Fruit fly (Drosophila melanogaster): ENCODE measurements around the gene Rpn9.
A peak's percentile ranks its signal among the peaks of the same experiment; 100 is the strongest.

DNA sequence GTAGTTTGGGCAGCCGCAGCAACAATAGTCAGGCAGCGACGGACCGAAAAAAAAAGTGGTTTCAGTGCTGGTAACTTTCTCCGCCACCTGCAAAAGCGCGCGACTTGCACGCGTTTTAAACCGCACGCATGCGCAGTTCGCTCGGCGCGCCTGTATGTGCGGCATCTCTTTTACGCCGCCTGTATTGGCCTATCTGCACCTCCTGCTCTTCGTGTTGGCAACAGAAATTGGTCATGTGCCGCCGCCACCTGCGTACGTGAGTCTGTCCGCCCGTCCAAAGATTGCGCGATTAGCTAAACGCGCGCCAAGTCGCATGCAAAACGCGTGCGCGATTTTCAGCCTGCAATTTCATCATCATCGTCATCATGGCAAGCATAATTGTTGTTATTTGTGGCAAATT lies 2.4 kb upstream of the Rpn9 start:
- TF ChIP-seq dl (GFP tag; optimal IDR thresholded peaks at IDR 0.05; ENCODE audit: insufficient read depth in 1 of 2, partially characterized antibody in 2 of 2) = no peak
- TF ChIP-seq tai (GFP tag; optimal IDR thresholded peaks at IDR 0.05) = no peak
- TF ChIP-seq woc (GFP tag; optimal IDR thresholded peaks at IDR 0.05) = no peak
- no peak for TF ChIP-seq Dfd (GFP tag; optimal IDR thresholded peaks at IDR 0.05)
- no peak for TF ChIP-seq Abd-B (GFP tag; optimal IDR thresholded peaks at IDR 0.05)
- no peak for TF ChIP-seq rgr (GFP tag; optimal IDR thresholded peaks at IDR 0.05)
- TF ChIP-seq N (GFP tag; optimal IDR thresholded peaks at IDR 0.05) = no peak
- no peak for TF ChIP-seq pan (optimal IDR thresholded peaks at IDR 0.05)
- TF ChIP-seq CG9705 (GFP tag; optimal IDR thresholded peaks at IDR 0.05) = no peak
- TF ChIP-seq dsf (GFP tag; optimal IDR thresholded peaks at IDR 0.05; ENCODE audit: borderline replicate concordance) = no peak
- TF ChIP-seq Sp1 (GFP tag; optimal IDR thresholded peaks at IDR 0.05) = no peak
- TF ChIP-seq psq (GFP tag; optimal IDR thresholded peaks at IDR 0.05) = no peak
- TF ChIP-seq Myc (optimal IDR thresholded peaks at IDR 0.05) = peak; percentile 86
- no peak for TF ChIP-seq OdsH (GFP tag; optimal IDR thresholded peaks at IDR 0.05)

Data from whole organism, wandering third instar larva.